Worm (Caenorhabditis elegans) whole organism, L1 larva: ENCODE data around the gene T10B9.9.

ENCODE experiments used
- egl-27 ChIP-seq, 2 experiments: fragments of 150-350 bp in 1 of 2; sonication (generic microtip); optimal IDR thresholded peaks; 3 replicates each; lab custom pipeline; 2017 to 2018; ENCODE audit warnings: missing biosample characterization in 2 of 2, missing genetic modification characterization in 2 of 2, missing genetic modification reagents in 2 of 2
- elt-3 ChIP-seq, 6 experiments: fragments of 150-350 bp in 1 of 6; sonication (generic microtip); optimal IDR thresholded peaks; 2 replicates each; lab custom pipeline; 2017 to 2018; ENCODE audit warnings: missing biosample characterization in 6 of 6, missing genetic modification characterization in 6 of 6, inconsistent platforms in 1 of 6
- mep-1 ChIP-seq: fragments of 150-350 bp; optimal IDR thresholded peaks from 2 replicates; lab custom pipeline; 2014; ENCODE audit warnings: missing biosample characterization, missing genetic modification characterization
- nhr-11 ChIP-seq: fragments of 150-350 bp; optimal IDR thresholded peaks from 2 replicates; lab custom pipeline; 2014; ENCODE audit warnings: missing biosample characterization, missing genetic modification characterization
- nhr-237 ChIP-seq: fragments of 150-350 bp; optimal IDR thresholded peaks from 2 replicates; lab custom pipeline; 2014; ENCODE audit warnings: missing biosample characterization, missing genetic modification characterization
- nhr-90 ChIP-seq: sonication (generic microtip); optimal IDR thresholded peaks from 2 replicates; lab custom pipeline; 2016; ENCODE audit warnings: mild to moderate bottlenecking, missing genetic modification characterization, missing compliant biosample characterization; ENCODE audit not compliant: poor library complexity
- sptf-1 ChIP-seq: fragments of 150-350 bp; optimal IDR thresholded peaks from 2 replicates; lab custom pipeline; 2014; ENCODE audit warnings: missing biosample characterization, missing genetic modification characterization
- zag-1 ChIP-seq: fragments of 150-350 bp; optimal IDR thresholded peaks from 2 replicates; lab custom pipeline; 2014; ENCODE audit warnings: missing biosample characterization, missing genetic modification characterization
- ztf-4 ChIP-seq: fragments of 150-350 bp; optimal IDR thresholded peaks from 2 replicates; lab custom pipeline; 2014; ENCODE audit warnings: missing biosample characterization, missing genetic modification characterization

DNA sequence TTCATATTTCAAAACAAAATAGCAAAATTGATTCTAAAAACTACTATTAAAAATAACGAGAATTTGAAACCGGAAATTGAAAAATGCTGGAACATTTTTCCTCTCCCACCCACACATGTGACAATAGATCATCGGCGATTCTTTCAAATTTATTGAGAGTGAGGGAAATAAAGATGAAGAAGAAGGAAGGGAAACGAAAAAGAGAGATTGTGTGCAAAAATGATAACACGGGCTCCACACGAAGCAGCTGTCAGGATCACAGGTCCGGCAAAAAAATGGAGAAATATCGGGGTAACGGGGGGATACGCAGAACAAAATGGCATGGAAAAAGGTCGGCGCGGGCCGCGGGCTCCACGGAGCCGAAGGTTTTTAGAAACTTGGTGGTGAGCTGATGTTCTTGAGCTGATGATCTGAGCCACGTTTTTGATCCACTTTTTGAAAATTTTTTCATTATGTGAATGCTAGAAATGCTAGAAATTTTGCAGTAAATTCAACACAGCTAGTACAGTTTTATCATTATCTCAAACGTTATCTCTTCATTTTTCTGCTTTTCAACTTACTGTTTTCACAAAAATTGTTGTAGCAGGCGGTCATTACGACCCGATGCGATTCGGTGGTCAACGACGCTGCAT, 17.9 kb downstream of the T10B9.9 start, which contains the start of gene shk-1:
- TF ChIP-seq egl-27 (tag; optimal IDR thresholded peaks at IDR 0.05; lab: Kevin White, UChicago) (no peak), nhr-237 (tag; lab: Kevin White, UChicago) (no peak), zag-1 (tag; lab: Kevin White, UChicago) (no peak), mep-1 (tag; lab: Kevin White, UChicago) (no peak), sptf-1 (tag; lab: Kevin White, UChicago) (no peak), elt-3 (tag; optimal IDR thresholded peaks at IDR 0.05; lab: Kevin White, UChicago) (no peak), nhr-11 (peak; percentile 14), nhr-90 (tag; lab: Kevin White, UChicago) (no peak), ztf-4 (tag; lab: Kevin White, UChicago) (no peak)
